Fruit fly (Drosophila melanogaster) whole organism, embryonic: ENCODE results near the gene CG9948.

Experiments used
- Abd-B ChIP-seq: fragments of 200-800 bp; sonication (Bioruptor generic); optimal IDR thresholded peaks from 2 replicates; lab custom pipeline; 2018; ENCODE audit warnings: missing biosample characterization, mild to moderate bottlenecking, missing genetic modification characterization, moderate library complexity
- Antp ChIP-seq: fragments of 200-800 bp; sonication (Bioruptor generic); optimal IDR thresholded peaks from 3 replicates; lab custom pipeline; 2016; ENCODE audit warnings: missing biosample characterization, missing genetic modification characterization
- Atf-2 ChIP-seq: fragments of 200-800 bp; sonication (Bioruptor generic); optimal IDR thresholded peaks from 2 replicates; lab custom pipeline; 2016; ENCODE audit warnings: missing biosample characterization, missing genetic modification characterization
- CG12071 ChIP-seq: fragments of 200-800 bp; sonication (Bioruptor generic); optimal IDR thresholded peaks from 3 replicates; lab custom pipeline; 2018; ENCODE audit warnings: missing biosample characterization, mild to moderate bottlenecking, missing genetic modification characterization
- CG14050 ChIP-seq: fragments of 200-800 bp; sonication (Bioruptor generic); IDR thresholded peaks from 3 replicates; pipeline ENCODE4 v1.3.6; 2022; ENCODE audit warnings: missing biosample characterization, missing genetic modification characterization
- CG14710 ChIP-seq: fragments of 200-800 bp; sonication (Bioruptor generic); optimal IDR thresholded peaks from 3 replicates; lab custom pipeline; 2019; ENCODE audit warnings: missing biosample characterization, mild to moderate bottlenecking, missing genetic modification characterization, moderate library complexity
- CG15696 ChIP-seq: fragments of 200-800 bp; sonication (Bioruptor generic); optimal IDR thresholded peaks from 2 replicates; lab custom pipeline; 2019; ENCODE audit warnings: missing biosample characterization, mild to moderate bottlenecking, missing genetic modification characterization, moderate library complexity
- CG1603 ChIP-seq: fragments of 200-800 bp; sonication (Bioruptor generic); optimal IDR thresholded peaks from 2 replicates; lab custom pipeline; 2019; ENCODE audit warnings: missing biosample characterization, mild to moderate bottlenecking, missing genetic modification characterization, moderate library complexity
- CG17385 ChIP-seq: fragments of 200-800 bp; sonication (Bioruptor generic); optimal IDR thresholded peaks from 3 replicates; lab custom pipeline; 2018; ENCODE audit warnings: missing biosample characterization, mild to moderate bottlenecking, missing genetic modification characterization
- CG17612 ChIP-seq: fragments of 200-800 bp; sonication (Bioruptor generic); IDR thresholded peaks from 2 replicates; pipeline ENCODE4 v1.3.6; 2022; ENCODE audit warnings: missing biosample characterization, missing genetic modification characterization
- CG17829 ChIP-seq: fragments of 200-800 bp; optimal IDR thresholded peaks from 2 replicates; lab custom pipeline; 2019; ENCODE audit warnings: missing biosample characterization, mild to moderate bottlenecking, missing genetic modification characterization, moderate library complexity
- CG18011 ChIP-seq: fragments of 200-800 bp; sonication (Bioruptor generic); optimal IDR thresholded peaks from 2 replicates; lab custom pipeline; 2017; ENCODE audit warnings: missing biosample characterization, missing genetic modification characterization, mild to moderate bottlenecking, moderate library complexity, missing genotype
- CG31365 ChIP-seq: fragments of 200-800 bp; sonication (Bioruptor generic); optimal IDR thresholded peaks from 2 replicates; lab custom pipeline; 2018; ENCODE audit warnings: missing biosample characterization, mild to moderate bottlenecking, missing genetic modification characterization
- CG33213 ChIP-seq: fragments of 200-800 bp; sonication (Bioruptor generic); optimal IDR thresholded peaks from 3 replicates; lab custom pipeline; 2016; ENCODE audit warnings: missing biosample characterization, missing genetic modification characterization
- CG34224 ChIP-seq: fragments of 200-800 bp; sonication (Bioruptor generic); IDR thresholded peaks from 3 replicates; pipeline ENCODE4 v1.3.6; 2022; ENCODE audit warnings: missing biosample characterization, missing genetic modification characterization; ENCODE audit not compliant: partially characterized antibody
- CG7839 ChIP-seq: fragments of 200-800 bp; sonication (Bioruptor generic); optimal IDR thresholded peaks from 3 replicates; lab custom pipeline; 2018; ENCODE audit warnings: missing biosample characterization, mild to moderate bottlenecking, missing genetic modification characterization, moderate library complexity
- CG8089 ChIP-seq: fragments of 200-800 bp; sonication (Bioruptor generic); optimal IDR thresholded peaks from 3 replicates; lab custom pipeline; 2016; ENCODE audit warnings: missing biosample characterization, missing genetic modification characterization
- CG8478 ChIP-seq: fragments of >200 bp; optimal IDR thresholded peaks from 2 replicates; lab custom pipeline; 2018
- Chrac-16 ChIP-seq: fragments of 200-800 bp; sonication (Bioruptor generic); optimal IDR thresholded peaks from 3 replicates; lab custom pipeline; 2016; ENCODE audit warnings: missing biosample characterization, missing genetic modification characterization
- Dad ChIP-seq: fragments of 200-800 bp; sonication (Bioruptor generic); optimal IDR thresholded peaks from 3 replicates; lab custom pipeline; 2016; ENCODE audit warnings: missing biosample characterization, missing genetic modification characterization
- Ets97D ChIP-seq: fragments of 200-800 bp; sonication (Bioruptor generic); optimal IDR thresholded peaks from 3 replicates; lab custom pipeline; 2016; ENCODE audit warnings: missing biosample characterization, missing genetic modification characterization
- Hsf ChIP-seq: fragments of 200-800 bp; sonication (Bioruptor generic); optimal IDR thresholded peaks from 3 replicates; lab custom pipeline; 2016; ENCODE audit warnings: missing biosample characterization, missing genetic modification characterization
- MESR4 ChIP-seq: fragments of 200-800 bp; sonication (Bioruptor generic); optimal IDR thresholded peaks from 2 replicates; lab custom pipeline; 2018; ENCODE audit warnings: missing biosample characterization, mild to moderate bottlenecking, missing genetic modification characterization, moderate library complexity
- NFAT ChIP-seq: fragments of 200-800 bp; sonication (Bioruptor generic); IDR thresholded peaks from 2 replicates; pipeline ENCODE4 v1.3.6; 2022; ENCODE audit warnings: missing biosample characterization, missing genetic modification characterization
- Oli ChIP-seq: fragments of 200-800 bp; sonication (Bioruptor generic); optimal IDR thresholded peaks from 2 replicates; lab custom pipeline; 2018; ENCODE audit warnings: missing biosample characterization, mild to moderate bottlenecking, missing genetic modification characterization, moderate library complexity
- Side ChIP-seq: fragments of 200-800 bp; sonication (Bioruptor generic); optimal IDR thresholded peaks from 2 replicates; lab custom pipeline; 2016; ENCODE audit warnings: missing biosample characterization, missing genetic modification characterization
- Sox100B ChIP-seq: fragments of 200-800 bp; sonication (Bioruptor generic); optimal IDR thresholded peaks from 3 replicates; lab custom pipeline; 2018; ENCODE audit warnings: missing biosample characterization, mild to moderate bottlenecking, missing genetic modification characterization
- ase ChIP-seq: fragments of 200-800 bp; sonication (Bioruptor generic); IDR thresholded peaks from 3 replicates; pipeline ENCODE4 v1.3.6; 2022; ENCODE audit warnings: missing biosample characterization, missing genetic modification characterization
- ato ChIP-seq: fragments of 200-800 bp; sonication (Bioruptor generic); IDR thresholded peaks from 2 replicates; pipeline ENCODE4 v1.3.6; 2022; ENCODE audit warnings: missing biosample characterization, missing genetic modification characterization; ENCODE audit not compliant: partially characterized antibody
- en ChIP-seq: fragments of 200-800 bp; sonication (Bioruptor generic); optimal IDR thresholded peaks from 2 replicates; lab custom pipeline; 2016; ENCODE audit warnings: missing biosample characterization, missing genetic modification characterization
- eyg ChIP-seq: fragments of 200-800 bp; sonication (Bioruptor generic); optimal IDR thresholded peaks from 3 replicates; lab custom pipeline; 2016; ENCODE audit warnings: missing biosample characterization, missing genetic modification characterization
- fd102C ChIP-seq: fragments of 200-800 bp; sonication (Bioruptor generic); optimal IDR thresholded peaks from 2 replicates; lab custom pipeline; 2018; ENCODE audit warnings: missing biosample characterization, mild to moderate bottlenecking, missing genetic modification characterization, moderate library complexity
- fu2 ChIP-seq: fragments of 200-800 bp; sonication (Bioruptor generic); optimal IDR thresholded peaks from 2 replicates; lab custom pipeline; 2016; ENCODE audit warnings: missing biosample characterization, missing genetic modification characterization
- gcm ChIP-seq: fragments of 200-800 bp; sonication (Bioruptor generic); optimal IDR thresholded peaks from 2 replicates; lab custom pipeline; 2019; ENCODE audit warnings: missing biosample characterization, mild to moderate bottlenecking, missing genetic modification characterization, moderate library complexity
- gfzf ChIP-seq: fragments of 200-800 bp; sonication (Bioruptor generic); optimal IDR thresholded peaks from 2 replicates; lab custom pipeline; 2016; ENCODE audit warnings: missing biosample characterization, mild to moderate bottlenecking, missing genetic modification characterization, moderate library complexity
- gro ChIP-seq: fragments of 200-800 bp; sonication (Bioruptor generic); optimal IDR thresholded peaks from 2 replicates; lab custom pipeline; 2016; ENCODE audit warnings: missing biosample characterization, missing genetic modification characterization
- insv ChIP-seq, 2 experiments: fragments of 200-800 bp; sonication (Bioruptor generic); optimal IDR thresholded peaks; 3 replicates each; lab custom pipeline; 2016 to 2018; ENCODE audit warnings: missing biosample characterization in 2 of 2, missing genetic modification characterization in 2 of 2
- jing ChIP-seq: fragments of 200-800 bp; sonication (Bioruptor generic); optimal IDR thresholded peaks from 2 replicates; lab custom pipeline; 2018; ENCODE audit warnings: missing biosample characterization, mild to moderate bottlenecking, missing genetic modification characterization
- kni ChIP-seq: fragments of 200-800 bp; sonication (Bioruptor generic); optimal IDR thresholded peaks from 3 replicates; lab custom pipeline; 2017; ENCODE audit warnings: mild to moderate bottlenecking, missing biosample characterization, missing genetic modification reagents, missing genetic modification characterization
- pan ChIP-seq, 4 experiments: fragments of >200 bp in 3 of 4; fragments of 200-800 bp in 1 of 4; sonication (Bioruptor generic) in 1 of 4; optimal IDR thresholded peaks in 3 of 4; IDR thresholded peaks in 1 of 4; 2 replicates each; pipeline versions ENCODE4 v1.3.6 to Lab custom; 2017 to 2022; ENCODE audit warnings: missing biosample characterization in 2 of 4, missing genetic modification characterization in 2 of 4, mixed read lengths in 1 of 4
- pfk ChIP-seq: fragments of 200-800 bp; sonication (Bioruptor generic); optimal IDR thresholded peaks from 2 replicates; lab custom pipeline; 2018; ENCODE audit warnings: missing biosample characterization, mild to moderate bottlenecking, missing genetic modification characterization, moderate library complexity
- rib ChIP-seq: fragments of 200-800 bp; sonication (Bioruptor generic); IDR thresholded peaks from 2 replicates; pipeline ENCODE4 v1.3.6; 2022; ENCODE audit warnings: missing biosample characterization, missing genetic modification characterization
- row ChIP-seq: fragments of 200-800 bp; sonication (Bioruptor generic); IDR thresholded peaks from 3 replicates; pipeline ENCODE4 v1.3.6; 2022; ENCODE audit warnings: missing biosample characterization, missing genetic modification characterization
- sim ChIP-seq: fragments of 200-800 bp; sonication (Bioruptor generic); IDR thresholded peaks from 2 replicates; pipeline ENCODE4 v1.3.6; 2022; ENCODE audit warnings: missing biosample characterization, missing genetic modification characterization
- slbo ChIP-seq: fragments of 200-800 bp; sonication (Bioruptor generic); IDR thresholded peaks from 2 replicates; pipeline ENCODE4 v1.3.6; 2022; ENCODE audit warnings: missing biosample characterization, missing genetic modification characterization
- stc ChIP-seq: fragments of 200-800 bp; sonication (Bioruptor generic); IDR thresholded peaks from 2 replicates; pipeline ENCODE4 v1.3.6; 2022; ENCODE audit warnings: missing biosample characterization, missing genetic modification characterization
- stwl ChIP-seq: fragments of 200-800 bp; sonication (Bioruptor generic); optimal IDR thresholded peaks from 3 replicates; lab custom pipeline; 2018; ENCODE audit warnings: missing biosample characterization, mild to moderate bottlenecking, missing genetic modification characterization, moderate library complexity
- trem ChIP-seq: fragments of 200-800 bp; optimal IDR thresholded peaks from 3 replicates; lab custom pipeline; 2019; ENCODE audit warnings: missing biosample characterization, mild to moderate bottlenecking, missing genetic modification characterization, moderate library complexity

CG9948 gene

DNA sequence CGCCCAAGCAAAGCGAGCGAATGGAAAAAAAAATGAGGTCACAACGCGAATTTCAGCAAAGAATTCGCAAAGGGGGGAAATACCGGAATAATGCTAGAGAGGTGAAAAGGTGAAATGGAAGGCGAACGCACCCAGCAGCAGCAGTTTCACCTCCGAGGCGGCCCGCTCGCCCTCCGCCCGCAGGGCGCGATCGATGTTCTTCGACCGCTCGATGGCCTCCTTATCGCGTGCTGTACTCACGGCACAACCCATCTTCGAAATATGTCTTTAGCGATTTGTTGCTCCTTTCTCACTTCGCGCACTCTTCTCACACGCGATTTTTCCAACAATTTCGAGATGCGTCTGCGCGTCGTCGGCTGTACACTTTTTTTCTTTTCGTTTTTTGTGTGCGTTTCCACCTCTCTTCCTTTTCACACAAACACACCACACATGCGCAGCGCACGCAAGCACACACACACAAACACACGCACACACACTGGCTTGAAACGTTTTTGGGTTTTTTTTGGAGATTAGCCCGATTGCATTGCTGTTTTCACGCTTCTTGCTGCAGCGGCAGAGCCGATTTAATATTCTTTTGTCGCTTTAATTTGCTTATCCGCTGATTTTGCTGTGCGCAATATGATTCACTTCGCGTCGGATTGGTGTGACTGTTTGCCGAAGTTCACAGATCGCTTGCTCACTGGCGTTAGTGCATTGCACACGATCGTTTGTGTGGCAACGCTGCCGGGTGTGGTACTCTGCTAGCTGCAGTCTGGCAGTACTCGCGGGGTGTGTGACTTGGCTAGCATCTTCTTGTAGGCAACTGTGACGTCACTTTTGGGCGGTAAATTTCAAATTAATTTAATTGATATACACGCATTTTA is 23.8 kb downstream of the CG9948 start, which contains the start of gene Galphai (continued):
- no peak for TF ChIP-seq Atf-2 (GFP tag; lab: Kevin White, UChicago)
- TF ChIP-seq CG17829 (tag; lab: Kevin White, UChicago), result peak; percentile 67
- TF ChIP-seq Sox100B (GFP tag; lab: Kevin White, UChicago), result no peak
- TF ChIP-seq CG15696 (tag; lab: Kevin White, UChicago), result no peak
- TF ChIP-seq sim (GFP tag; lab: Robert Waterston, UW), result 0 out of 2 replicates have a peak, but pooled peaks have one; percentile 16
- peak; percentile 58 for TF ChIP-seq CG31365 (tag; lab: Kevin White, UChicago)
- TF ChIP-seq NFAT, result 0 out of 2 replicates have a peak, but pooled peaks have one; percentile 29
- TF ChIP-seq Antp (GFP tag; lab: Kevin White, UChicago), result peak; percentile 33
- no peak for TF ChIP-seq CG17385 (GFP tag; lab: Kevin White, UChicago)
- peak; percentile 79 for TF ChIP-seq CG8478 (lab: Kevin White, UChicago)
- TF ChIP-seq pan (optimal IDR thresholded peaks at IDR 0.05; lab: Kevin White, UChicago), result no peak
- no peak for TF ChIP-seq pan (GFP tag; optimal IDR thresholded peaks at IDR 0.05 in 1 of 2, IDR thresholded peaks at IDR 0.05 in 1 of 2)
- peak; percentile 96 for TF ChIP-seq CG1603
- TF ChIP-seq stwl (tag; lab: Kevin White, UChicago), result peak; percentile 86
- peak; percentile 19 for TF ChIP-seq fu2 (GFP tag; lab: Kevin White, UChicago)
- TF ChIP-seq kni, result peak; percentile 17
- no peak; the same call in 1 of the 2 replicates for TF ChIP-seq ato (GFP tag; lab: Robert Waterston, UW)
- no peak for TF ChIP-seq ase (GFP tag; lab: Robert Waterston, UW)
- TF ChIP-seq fd102C, result no peak
- TF ChIP-seq insv (GFP tag; optimal IDR thresholded peaks at IDR 0.05; lab: Kevin White, UChicago), result peak in 1 of 2 experiments; percentile 59
- TF ChIP-seq row (GFP tag; lab: Robert Waterston, UW), result peak; percentile 17; the same call in 1 of the 3 replicates
- peak; percentile 87 for TF ChIP-seq CG14710 (tag; lab: Kevin White, UChicago)
- TF ChIP-seq slbo (GFP tag; lab: Robert Waterston, UW), result peak; percentile 40
- peak; percentile 37 for TF ChIP-seq gro (GFP tag; lab: Kevin White, UChicago)
- no peak for TF ChIP-seq jing
- TF ChIP-seq pfk (GFP tag; lab: Kevin White, UChicago), result no peak
- TF ChIP-seq Oli (tag; lab: Kevin White, UChicago), result no peak
- peak; percentile 16 for TF ChIP-seq Hsf
- peak; percentile 97 for TF ChIP-seq CG33213 (GFP tag; lab: Kevin White, UChicago)
- TF ChIP-seq Abd-B (GFP tag; lab: Kevin White, UChicago), result peak; percentile 58
- peak; percentile 53 for TF ChIP-seq Side (GFP tag; lab: Kevin White, UChicago)
- no peak for TF ChIP-seq en (GFP tag; lab: Kevin White, UChicago)
- peak; percentile 91 for TF ChIP-seq trem (tag; lab: Kevin White, UChicago)
- no peak for TF ChIP-seq CG12071 (GFP tag; lab: Kevin White, UChicago)
- TF ChIP-seq MESR4, result peak; percentile 82
- TF ChIP-seq gfzf (GFP tag; lab: Kevin White, UChicago), result peak; percentile 100
- no peak for TF ChIP-seq Chrac-16 (GFP tag; lab: Kevin White, UChicago)
- no peak for TF ChIP-seq CG18011 (GFP tag; lab: Kevin White, UChicago)
- no peak for TF ChIP-seq CG8089 (GFP tag; lab: Kevin White, UChicago)
- peak; percentile 95 for TF ChIP-seq Ets97D (GFP tag; lab: Kevin White, UChicago)
- peak; percentile 12 for TF ChIP-seq eyg (GFP tag; lab: Kevin White, UChicago)
- TF ChIP-seq CG14050 (GFP tag; lab: Robert Waterston, UW), result no peak
- TF ChIP-seq CG7839 (tag; lab: Kevin White, UChicago), result peak; percentile 13
- TF ChIP-seq stc (GFP tag; lab: Robert Waterston, UW), result no peak
- TF ChIP-seq gcm (GFP tag; lab: Kevin White, UChicago), result peak; percentile 12
- no peak for TF ChIP-seq CG17612
- TF ChIP-seq Dad (GFP tag; lab: Kevin White, UChicago), result peak; percentile 29
- TF ChIP-seq rib (GFP tag; lab: Robert Waterston, UW), result peak; percentile 49
- TF ChIP-seq CG34224 (GFP tag; lab: Robert Waterston, UW), result no peak
